Worm (Caenorhabditis elegans) whole organism, midembryonic: ENCODE data around the gene gmap-3.

ENCODE experiments used
- flt-1 ChIP-seq: fragments of 200-800 bp; sonication (Bioruptor generic); IDR thresholded peaks from 2 replicates; pipeline ENCODE4 v1.3.6; 2022; ENCODE audit warnings: missing genetic modification characterization, missing compliant biosample characterization
- ref-1 ChIP-seq: fragments of 200-800 bp; sonication (Bioruptor generic); conservative IDR thresholded peaks from 2 replicates; pipeline ENCODE4 v1.3.6; 2022; ENCODE audit warnings: missing genetic modification reagents, missing genetic modification characterization, missing compliant biosample characterization
- ztf-23 ChIP-seq: fragments of 200-800 bp; sonication (Bioruptor generic); IDR thresholded peaks from 2 replicates; pipeline ENCODE4 v1.3.6; 2022; ENCODE audit warnings: missing genetic modification reagents, missing genetic modification characterization, missing compliant biosample characterization

DNA sequence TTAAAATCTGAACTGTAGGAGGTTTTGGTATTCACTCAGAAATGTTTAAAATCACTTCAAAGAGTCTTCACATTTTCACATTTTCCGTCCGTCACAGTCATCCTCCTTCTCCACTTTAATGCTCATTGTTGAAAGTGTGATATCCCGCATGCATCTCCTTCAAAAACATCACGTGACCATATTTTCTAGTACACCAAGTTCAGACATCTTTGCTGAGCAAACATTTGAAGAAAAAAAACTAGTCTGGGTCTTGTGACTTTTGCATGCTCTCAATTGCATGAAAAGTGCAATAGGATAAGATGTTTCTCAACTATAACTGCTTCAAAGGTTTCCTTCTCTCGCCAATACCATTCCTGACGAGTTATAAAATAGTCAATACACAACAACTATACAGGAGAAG is 26.5 kb downstream of the gmap-3 start:
- no peak for TF ChIP-seq ztf-23 (GFP tag; lab: Robert Waterston, UW)
- no peak for TF ChIP-seq flt-1 (GFP tag; lab: Robert Waterston, UW)
- TF ChIP-seq ref-1 (GFP tag; lab: Robert Waterston, UW), result no peak
